Fruit fly (Drosophila melanogaster): ENCODE data around the gene otu.

otu gene

DNA sequence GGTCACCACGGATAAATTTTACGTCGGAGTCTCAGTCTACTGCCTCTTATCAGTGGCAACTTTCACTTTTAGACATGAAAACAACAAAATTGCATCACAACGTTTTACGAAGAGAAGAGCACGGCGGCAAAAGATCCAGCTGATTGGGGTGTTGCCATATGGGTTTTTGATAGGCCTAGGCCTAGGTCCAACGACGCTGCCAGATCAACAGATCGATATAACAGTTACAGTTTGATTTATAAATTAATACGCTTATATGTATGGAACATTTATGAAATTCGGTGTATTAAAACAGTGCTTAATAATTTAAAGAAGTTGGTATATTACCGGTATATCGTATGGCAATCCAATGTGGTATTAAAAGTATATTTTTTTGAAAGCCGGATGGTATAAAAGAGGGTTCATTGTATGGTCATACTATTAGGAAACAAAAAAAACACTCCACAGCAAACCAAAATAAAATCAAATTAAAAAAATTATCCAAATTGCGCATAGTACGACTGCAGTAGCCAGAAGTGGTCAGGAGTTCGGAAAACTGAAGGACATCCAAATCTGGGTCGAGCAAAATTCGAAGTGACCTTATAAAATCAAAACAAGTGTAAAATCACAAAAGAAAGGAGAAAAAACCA, 52.6 kb downstream of the otu start, which contains the start of gene CG1440 (continued):
- TF ChIP-seq CG9727 (GFP tag; optimal IDR thresholded peaks at IDR 0.05) = no peak
- no peak for TF ChIP-seq exex (tag; optimal IDR thresholded peaks at IDR 0.05)
